Worm (Caenorhabditis elegans) whole organism, L3 larva: ENCODE results near the gene best-15.

Experiments used
- ceh-28 ChIP-seq: fragments of 150-350 bp; optimal IDR thresholded peaks from 2 replicates; lab custom pipeline; 2014; ENCODE audit warnings: missing biosample characterization, missing genetic modification reagents, missing genetic modification characterization
- elt-3 ChIP-seq, 3 experiments: fragments of 150-350 bp in 1 of 3; sonication (generic microtip) in 2 of 3; optimal IDR thresholded peaks; 2 replicates in 2 of 3; 4 replicates in 1 of 3; lab custom pipeline; 2014 to 2017; ENCODE audit warnings: missing biosample characterization in 3 of 3, missing genetic modification characterization in 3 of 3
- nhr-237 ChIP-seq: fragments of 150-350 bp; optimal IDR thresholded peaks from 2 replicates; lab custom pipeline; 2014; ENCODE audit warnings: missing biosample characterization, missing genetic modification characterization
- nhr-25 ChIP-seq: sonication (generic microtip); optimal IDR thresholded peaks from 2 replicates; lab custom pipeline; 2017; ENCODE audit warnings: missing biosample characterization, missing genetic modification characterization
- pha-4 ChIP-seq: fragments of 150-350 bp; optimal IDR thresholded peaks from 2 replicates; lab custom pipeline; 2014; ENCODE audit warnings: missing biosample characterization, missing genetic modification reagents, missing genetic modification characterization
- snpc-4 ChIP-seq: fragments of 150-350 bp; optimal IDR thresholded peaks from 2 replicates; lab custom pipeline; 2014; ENCODE audit warnings: missing biosample characterization, missing genetic modification characterization

DNA sequence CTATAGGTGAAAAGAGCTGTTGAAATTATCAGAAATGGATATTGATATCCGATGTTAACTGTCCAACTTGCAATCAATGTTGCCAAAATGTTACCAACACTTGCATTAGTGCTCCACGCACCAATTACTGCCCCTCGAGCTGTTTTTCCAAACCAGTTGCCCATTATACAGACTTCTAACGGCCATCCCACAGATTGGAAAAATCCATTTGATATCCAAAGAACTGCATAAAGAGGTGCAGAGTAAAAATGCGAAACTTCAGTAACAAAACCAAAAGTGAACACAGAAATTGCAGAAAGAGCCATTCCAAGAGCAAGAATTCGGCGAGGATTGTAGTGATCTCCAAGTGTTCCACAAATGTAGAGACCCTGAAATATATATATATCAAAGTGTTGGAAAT is 22.0 kb upstream of the best-15 start:
- TF ChIP-seq nhr-25 (tag; lab: Kevin White, UChicago) (no peak), pha-4 (tag; lab: Kevin White, UChicago) (no peak), elt-3 (tag; optimal IDR thresholded peaks at IDR 0.05; lab: Kevin White, UChicago) (no peak), nhr-237 (tag; lab: Kevin White, UChicago) (no peak), ceh-28 (tag; lab: Kevin White, UChicago) (no peak), snpc-4 (tag; lab: Kevin White, UChicago) (no peak)
